Worm (Caenorhabditis elegans) whole organism, L3 larva: ENCODE data around the gene srab-6.

ENCODE experiments used
- elt-2 ChIP-seq: sonication (generic microtip); optimal IDR thresholded peaks from 2 replicates; lab custom pipeline; 2016; ENCODE audit warnings: missing genetic modification reagents, mild to moderate bottlenecking, missing genetic modification characterization, missing compliant biosample characterization
- mdl-1 ChIP-seq: fragments of 150-350 bp; optimal IDR thresholded peaks from 2 replicates; lab custom pipeline; 2014; ENCODE audit warnings: missing biosample characterization, missing genetic modification characterization
- nhr-237 ChIP-seq: fragments of 150-350 bp; optimal IDR thresholded peaks from 2 replicates; lab custom pipeline; 2014; ENCODE audit warnings: missing biosample characterization, missing genetic modification characterization
- snpc-4 ChIP-seq: fragments of 150-350 bp; optimal IDR thresholded peaks from 2 replicates; lab custom pipeline; 2014; ENCODE audit warnings: missing biosample characterization, missing genetic modification characterization

DNA sequence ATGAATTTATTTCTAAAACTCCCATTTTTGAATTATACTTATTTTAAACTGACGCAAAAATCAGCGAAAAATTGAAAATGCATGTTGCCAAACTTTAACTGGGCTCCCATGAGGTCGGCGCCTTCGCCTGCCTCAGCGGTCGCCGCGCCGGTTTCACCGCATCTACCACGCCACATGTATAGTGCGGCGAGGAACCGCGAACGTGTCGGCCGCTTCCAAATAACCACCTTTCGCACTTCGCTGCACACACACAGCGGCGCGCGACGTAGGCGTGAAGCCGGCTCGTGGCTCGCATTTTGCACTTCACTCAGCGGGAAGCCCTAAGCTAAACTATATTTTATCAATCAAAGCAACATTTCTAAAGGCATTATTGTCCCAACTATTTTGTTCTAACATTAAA lies 51.2 kb downstream of the srab-6 start:
- TF ChIP-seq nhr-237 (tag; lab: Kevin White, UChicago): no peak
- no peak for TF ChIP-seq snpc-4 (tag; lab: Kevin White, UChicago)
- TF ChIP-seq mdl-1 (tag; lab: Kevin White, UChicago): no peak
- TF ChIP-seq elt-2: no peak
